Worm (Caenorhabditis elegans): Measurements from ENCODE around the gene jamp-1.

- no peak for TF ChIP-seq nhr-237 (tag; optimal IDR thresholded peaks at IDR 0.05)
- no peak for TF ChIP-seq skn-1 (tag; optimal IDR thresholded peaks at IDR 0.05)
- no peak for TF ChIP-seq ZK546.5 (tag; optimal IDR thresholded peaks at IDR 0.05)
- no peak for TF ChIP-seq snpc-4 (tag; optimal IDR thresholded peaks at IDR 0.05)
- no peak for TF ChIP-seq nhr-11 (tag; optimal IDR thresholded peaks at IDR 0.05)
- no peak for TF ChIP-seq unc-55 (GFP tag; optimal IDR thresholded peaks at IDR 0.05)
- TF ChIP-seq ztf-4 (tag; optimal IDR thresholded peaks at IDR 0.05) = no peak
- no peak for TF ChIP-seq nhr-23 (tag; optimal IDR thresholded peaks at IDR 0.05)
- no peak for TF ChIP-seq nhr-129 (tag; optimal IDR thresholded peaks at IDR 0.05)
- TF ChIP-seq aly-2 (tag; optimal IDR thresholded peaks at IDR 0.05) = no peak
- no peak for TF ChIP-seq nhr-10 (tag; optimal IDR thresholded peaks at IDR 0.05)
Observed at ce11 chrV:6003301-6003700, 47.8 kb downstream of the jamp-1 start, which contains the start of gene fos-1.
